Worm (Caenorhabditis elegans) whole organism, L1 larva: ENCODE data around the gene erd-2.2.
A peak's percentile ranks its signal among the peaks of the same experiment; 100 is the strongest.

Experiments used
- C04F5.9 ChIP-seq: sonication (generic microtip); optimal IDR thresholded peaks from 2 replicates; lab custom pipeline; 2016; ENCODE audit warnings: missing genetic modification characterization, missing compliant biosample characterization
- C34B4.2 ChIP-seq: sonication (generic microtip); optimal IDR thresholded peaks from 2 replicates; lab custom pipeline; 2017; ENCODE audit warnings: mild to moderate bottlenecking, missing genetic modification characterization, missing compliant biosample characterization
- F16B12.6 ChIP-seq: fragments of 150-350 bp; optimal IDR thresholded peaks from 2 replicates; lab custom pipeline; 2014; ENCODE audit warnings: missing biosample characterization, missing genetic modification characterization
- Y116A8C.19 ChIP-seq: sonication (generic microtip); optimal IDR thresholded peaks from 2 replicates; lab custom pipeline; 2016; ENCODE audit warnings: missing compliant biosample characterization, missing genetic modification characterization, borderline replicate concordance
- aha-1 ChIP-seq: fragments of 150-350 bp; optimal IDR thresholded peaks from 2 replicates; lab custom pipeline; 2014; ENCODE audit warnings: missing biosample characterization, missing genetic modification characterization
- alr-1 ChIP-seq: fragments of 200-800 bp; sonication (Bioruptor generic); optimal IDR thresholded peaks from 2 replicates; lab custom pipeline; 2018; ENCODE audit warnings: borderline replicate concordance, mild to moderate bottlenecking, missing genetic modification characterization, missing compliant biosample characterization
- aly-2 ChIP-seq: fragments of 150-350 bp; optimal IDR thresholded peaks from 2 replicates; lab custom pipeline; 2014; ENCODE audit warnings: missing biosample characterization, missing genetic modification characterization
- ama-1 ChIP-seq: fragments of 150-350 bp; optimal IDR thresholded peaks from 2 replicates; lab custom pipeline; 2014
- blmp-1 ChIP-seq: fragments of 150-350 bp; optimal IDR thresholded peaks from 2 replicates; lab custom pipeline; 2014; ENCODE audit warnings: missing biosample characterization, missing genetic modification characterization
- ceh-63 ChIP-seq: fragments of 200-800 bp; sonication (Bioruptor generic); optimal IDR thresholded peaks from 2 replicates; lab custom pipeline; 2018; ENCODE audit warnings: mild to moderate bottlenecking, missing genetic modification characterization, missing compliant biosample characterization
- ceh-82 ChIP-seq, 3 experiments: fragments of 150-350 bp in 1 of 3; sonication (generic microtip) in 2 of 3; optimal IDR thresholded peaks; 2 replicates each; lab custom pipeline; 2014 to 2017; ENCODE audit warnings: missing biosample characterization in 3 of 3, missing genetic modification characterization in 3 of 3
- ceh-90 ChIP-seq: sonication (generic microtip); optimal IDR thresholded peaks from 2 replicates; lab custom pipeline; 2016; ENCODE audit warnings: missing genetic modification characterization, missing compliant biosample characterization
- dpl-1 ChIP-seq, 3 experiments: fragments of 150-350 bp in 2 of 3; sonication (generic microtip) in 1 of 3; optimal IDR thresholded peaks; 2 replicates each; lab custom pipeline; 2014 to 2017; ENCODE audit warnings: missing biosample characterization in 3 of 3, missing genetic modification characterization in 3 of 3, missing genetic modification reagents in 3 of 3
- egl-13 ChIP-seq: sonication (generic microtip); optimal IDR thresholded peaks from 2 replicates; lab custom pipeline; 2016; ENCODE audit warnings: missing genotype, missing genetic modification reagents, missing genetic modification characterization, missing compliant biosample characterization
- egl-27 ChIP-seq, 2 experiments: fragments of 150-350 bp in 1 of 2; sonication (generic microtip); optimal IDR thresholded peaks; 3 replicates each; lab custom pipeline; 2017 to 2018; ENCODE audit warnings: missing biosample characterization in 2 of 2, missing genetic modification characterization in 2 of 2, missing genetic modification reagents in 2 of 2
- fkh-8 ChIP-seq: sonication (generic microtip); optimal IDR thresholded peaks from 2 replicates; lab custom pipeline; 2016; ENCODE audit warnings: mild to moderate bottlenecking, missing genetic modification characterization, missing compliant biosample characterization
- grh-1 ChIP-seq: fragments of 200-800 bp; sonication (Bioruptor generic); IDR thresholded peaks from 2 replicates; pipeline ENCODE4 v1.3.6; 2022; ENCODE audit warnings: missing genetic modification reagents, missing genetic modification characterization, missing compliant biosample characterization
- hlh-4 ChIP-seq: sonication (generic microtip); optimal IDR thresholded peaks from 2 replicates; lab custom pipeline; 2016; ENCODE audit warnings: mild to moderate bottlenecking, missing genetic modification characterization, missing compliant biosample characterization
- hpl-2 ChIP-seq: fragments of 150-350 bp; optimal IDR thresholded peaks from 2 replicates; lab custom pipeline; 2014; ENCODE audit warnings: missing biosample characterization, missing genetic modification reagents, missing genetic modification characterization
- irx-1 ChIP-seq: sonication (generic microtip); optimal IDR thresholded peaks from 2 replicates; lab custom pipeline; 2016; ENCODE audit warnings: missing genetic modification characterization, missing compliant biosample characterization
- isw-1 ChIP-seq: fragments of 200-800 bp; sonication (Bioruptor generic); IDR thresholded peaks from 2 replicates; pipeline ENCODE4 v1.3.6; 2022; ENCODE audit warnings: missing genetic modification characterization, missing compliant biosample characterization
- jun-1 ChIP-seq: fragments of 150-350 bp; optimal IDR thresholded peaks from 2 replicates; lab custom pipeline; 2014; ENCODE audit warnings: missing biosample characterization, missing genetic modification reagents, missing genetic modification characterization
- lin-13 ChIP-seq: fragments of 150-350 bp; optimal IDR thresholded peaks from 2 replicates; lab custom pipeline; 2014; ENCODE audit warnings: missing biosample characterization, missing genetic modification reagents, missing genetic modification characterization
- lin-15B ChIP-seq: fragments of 150-350 bp; sonication (generic microtip); optimal IDR thresholded peaks from 3 replicates; lab custom pipeline; 2014; ENCODE audit warnings: missing biosample characterization, missing genetic modification characterization
- lin-35 ChIP-seq, 2 experiments: fragments of 150-350 bp; optimal IDR thresholded peaks; 2 replicates each; lab custom pipeline; 2014; ENCODE audit warnings: missing biosample characterization in 2 of 2, missing genetic modification characterization in 2 of 2, missing genetic modification reagents in 2 of 2
- lsy-2 ChIP-seq, 2 experiments: fragments of 150-350 bp; optimal IDR thresholded peaks; 2 replicates each; lab custom pipeline; 2014; ENCODE audit warnings: missing biosample characterization in 2 of 2, missing genetic modification characterization in 2 of 2
- mab-9 ChIP-seq: fragments of 200-800 bp; sonication (Bioruptor generic); IDR thresholded peaks from 2 replicates; pipeline ENCODE4 v1.3.6; 2022; ENCODE audit warnings: missing genetic modification reagents, missing genetic modification characterization, missing compliant biosample characterization
- nhr-11 ChIP-seq: fragments of 150-350 bp; optimal IDR thresholded peaks from 2 replicates; lab custom pipeline; 2014; ENCODE audit warnings: missing biosample characterization, missing genetic modification characterization
- nhr-12 ChIP-seq: sonication (generic microtip); optimal IDR thresholded peaks from 2 replicates; lab custom pipeline; 2017; ENCODE audit warnings: missing biosample characterization, missing genetic modification characterization
- nhr-20 ChIP-seq: sonication (generic microtip); optimal IDR thresholded peaks from 2 replicates; lab custom pipeline; 2016; ENCODE audit warnings: mild to moderate bottlenecking, missing genetic modification characterization, missing compliant biosample characterization
- nhr-28 ChIP-seq: fragments of 150-350 bp; optimal IDR thresholded peaks from 2 replicates; lab custom pipeline; 2014; ENCODE audit warnings: missing biosample characterization, missing genetic modification characterization
- nhr-47 ChIP-seq: sonication (generic microtip); optimal IDR thresholded peaks from 2 replicates; lab custom pipeline; 2016; ENCODE audit warnings: mild to moderate bottlenecking, missing genetic modification characterization, moderate library complexity, missing compliant biosample characterization
- nhr-71 ChIP-seq: sonication (generic microtip); optimal IDR thresholded peaks from 2 replicates; lab custom pipeline; 2016; ENCODE audit warnings: mild to moderate bottlenecking, missing genetic modification characterization, moderate library complexity, missing compliant biosample characterization
- nhr-76 ChIP-seq: sonication (generic microtip); optimal IDR thresholded peaks from 2 replicates; lab custom pipeline; 2017; ENCODE audit warnings: missing biosample characterization, missing genetic modification characterization
- nhr-77 ChIP-seq: fragments of 150-350 bp; optimal IDR thresholded peaks from 2 replicates; lab custom pipeline; 2014; ENCODE audit warnings: missing biosample characterization, missing genetic modification characterization
- nhr-90 ChIP-seq: sonication (generic microtip); optimal IDR thresholded peaks from 2 replicates; lab custom pipeline; 2016; ENCODE audit warnings: mild to moderate bottlenecking, missing genetic modification characterization, missing compliant biosample characterization; ENCODE audit not compliant: poor library complexity
- pag-3 ChIP-seq: sonication (generic microtip); optimal IDR thresholded peaks from 2 replicates; lab custom pipeline; 2017; ENCODE audit warnings: missing genetic modification characterization, mild to moderate bottlenecking, missing compliant biosample characterization, antibody characterized with exemption, borderline replicate concordance; ENCODE audit not compliant: insufficient read depth
- pqm-1 ChIP-seq: sonication (generic microtip); optimal IDR thresholded peaks from 3 replicates; lab custom pipeline; 2017; ENCODE audit warnings: missing biosample characterization, missing genetic modification characterization
- sox-4 ChIP-seq: sonication (generic microtip); optimal IDR thresholded peaks from 2 replicates; lab custom pipeline; 2016; ENCODE audit warnings: missing genetic modification characterization, missing compliant biosample characterization
- sptf-1 ChIP-seq: fragments of 150-350 bp; optimal IDR thresholded peaks from 2 replicates; lab custom pipeline; 2014; ENCODE audit warnings: missing biosample characterization, missing genetic modification characterization
- sup-37 ChIP-seq: fragments of 200-800 bp; sonication (Bioruptor generic); optimal IDR thresholded peaks from 2 replicates; lab custom pipeline; 2018; ENCODE audit warnings: mild to moderate bottlenecking, missing genetic modification characterization, missing compliant biosample characterization
- swsn-7 ChIP-seq: sonication (generic microtip); optimal IDR thresholded peaks from 2 replicates; lab custom pipeline; 2016; ENCODE audit warnings: missing genetic modification characterization, missing compliant biosample characterization
- unc-30 ChIP-seq: sonication (generic microtip); optimal IDR thresholded peaks from 2 replicates; lab custom pipeline; 2017; ENCODE audit warnings: missing biosample characterization, missing genetic modification characterization
- unc-62 ChIP-seq: fragments of 150-350 bp; optimal IDR thresholded peaks from 2 replicates; lab custom pipeline; 2014; ENCODE audit warnings: missing biosample characterization, missing genetic modification reagents, missing genetic modification characterization
- unc-86 ChIP-seq: sonication (generic microtip); optimal IDR thresholded peaks from 2 replicates; lab custom pipeline; 2016; ENCODE audit warnings: missing genetic modification characterization, missing compliant biosample characterization
- unc-98 ChIP-seq: fragments of 200-800 bp; sonication (Bioruptor generic); IDR thresholded peaks from 2 replicates; pipeline ENCODE4 v1.3.6; 2022; ENCODE audit warnings: missing genetic modification characterization, missing compliant biosample characterization
- vab-15 ChIP-seq: sonication (generic microtip); optimal IDR thresholded peaks from 2 replicates; lab custom pipeline; 2017; ENCODE audit warnings: missing genotype, mild to moderate bottlenecking, missing genetic modification characterization, missing compliant biosample characterization
- zag-1 ChIP-seq: fragments of 150-350 bp; optimal IDR thresholded peaks from 2 replicates; lab custom pipeline; 2014; ENCODE audit warnings: missing biosample characterization, missing genetic modification characterization
- zip-4 ChIP-seq: fragments of 200-800 bp; sonication (Bioruptor generic); optimal IDR thresholded peaks from 2 replicates; lab custom pipeline; 2018; ENCODE audit warnings: mild to moderate bottlenecking, missing genetic modification characterization, moderate library complexity, missing compliant biosample characterization
- ztf-11 ChIP-seq, 2 experiments: sonication (generic microtip); optimal IDR thresholded peaks; 2 replicates each; lab custom pipeline; 2016 to 2017; ENCODE audit warnings: missing genetic modification characterization in 2 of 2, missing biosample characterization in 1 of 2, missing compliant biosample characterization in 1 of 2

The erd-2.2 gene

DNA sequence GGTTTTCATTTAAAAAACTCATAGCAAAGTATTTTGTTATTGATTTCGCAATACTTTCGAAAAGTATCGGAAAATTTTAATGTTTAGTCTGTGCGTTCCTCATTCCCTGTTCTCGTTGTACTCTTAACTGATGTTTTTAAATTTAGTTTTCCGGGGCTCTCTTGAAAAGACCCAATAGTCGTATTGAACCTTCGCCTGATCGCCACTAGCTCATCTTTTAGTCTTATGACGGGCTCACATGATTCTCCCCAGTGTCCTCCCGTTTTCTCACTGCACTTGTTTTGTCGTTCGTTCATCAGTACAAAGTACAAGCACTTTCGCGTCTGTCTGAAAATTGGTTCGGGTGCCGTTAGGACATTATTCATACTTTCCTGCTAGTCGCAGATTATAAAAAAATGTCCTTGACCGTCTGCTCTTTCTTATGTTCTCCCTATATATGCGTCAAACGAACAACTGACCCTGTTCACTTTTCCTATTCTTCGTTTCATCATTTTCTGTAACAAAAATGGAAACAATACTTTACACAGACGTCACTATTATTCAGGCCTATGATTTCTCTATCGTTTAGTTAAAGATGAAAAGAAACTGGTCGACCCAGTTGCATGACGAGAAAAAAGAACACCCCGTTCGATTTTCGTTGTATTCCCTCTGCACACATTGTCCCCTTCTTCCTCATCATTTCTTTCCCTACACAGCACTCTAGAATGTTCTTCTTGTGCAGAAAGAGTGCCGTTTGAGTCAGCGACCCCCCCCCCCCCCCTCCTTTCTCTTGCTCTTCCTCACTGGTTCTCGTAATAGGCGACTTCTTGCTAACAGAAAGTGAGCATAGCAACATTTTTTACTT, 32.8 kb downstream of the erd-2.2 start, which contains the start of gene ubq-1 (continued):
- TF ChIP-seq ceh-63 (no peak), ama-1 (lab: Kevin White, UChicago) (no peak), vab-15 (tag; lab: Kevin White, UChicago) (no peak), irx-1 (tag; lab: Kevin White, UChicago) (no peak), sox-4 (no peak), unc-30 (tag; lab: Kevin White, UChicago) (no peak), grh-1 (GFP tag; lab: Robert Waterston, UW) (no peak), pqm-1 (no peak), aly-2 (tag; lab: Kevin White, UChicago) (no peak), hpl-2 (GFP tag; lab: Kevin White, UChicago) (no peak), lin-13 (GFP tag; lab: Kevin White, UChicago) (no peak), nhr-77 (tag; lab: Kevin White, UChicago) (no peak), nhr-11 (no peak), ceh-90 (tag; lab: Kevin White, UChicago) (no peak), hlh-4 (no peak), blmp-1 (tag; lab: Kevin White, UChicago) (no peak), zag-1 (tag; lab: Kevin White, UChicago) (no peak), dpl-1 (GFP tag; optimal IDR thresholded peaks at IDR 0.05; lab: Kevin White, UChicago) (no peak), egl-13 (tag; lab: Kevin White, UChicago) (no peak), aha-1 (no peak), nhr-20 (no peak), lin-35 (GFP tag; optimal IDR thresholded peaks at IDR 0.05; lab: Kevin White, UChicago) (peak in 1 of 2 experiments; percentile 15), F16B12.6 (no peak), pag-3 (no peak), mab-9 (GFP tag; lab: Robert Waterston, UW) (no peak), nhr-71 (tag; lab: Kevin White, UChicago) (peak; percentile 48), nhr-47 (tag; lab: Kevin White, UChicago) (no peak), Y116A8C.19 (tag; lab: Kevin White, UChicago) (no peak), C34B4.2 (tag; lab: Kevin White, UChicago) (no peak), lsy-2 (tag; optimal IDR thresholded peaks at IDR 0.05; lab: Kevin White, UChicago) (no peak), nhr-28 (tag; lab: Kevin White, UChicago) (no peak), nhr-76 (tag; lab: Kevin White, UChicago) (no peak), ceh-82 (tag; optimal IDR thresholded peaks at IDR 0.05; lab: Kevin White, UChicago) (no peak), fkh-8 (tag; lab: Kevin White, UChicago) (no peak), nhr-12 (tag; lab: Kevin White, UChicago) (no peak), alr-1 (no peak), sptf-1 (tag; lab: Kevin White, UChicago) (no peak), C04F5.9 (tag; lab: Kevin White, UChicago) (no peak), unc-62 (no peak), swsn-7 (tag; lab: Kevin White, UChicago) (no peak), unc-86 (tag; lab: Kevin White, UChicago) (no peak), sup-37 (GFP tag; lab: Kevin White, UChicago) (no peak), unc-98 (GFP tag; lab: Robert Waterston, UW) (no peak), lin-15B (no peak), nhr-90 (tag; lab: Kevin White, UChicago) (no peak), isw-1 (GFP tag; lab: Robert Waterston, UW) (no peak), jun-1 (tag; lab: Kevin White, UChicago) (no peak), ztf-11 (tag; optimal IDR thresholded peaks at IDR 0.05; lab: Kevin White, UChicago) (no peak), zip-4 (GFP tag; lab: Kevin White, UChicago) (peak; percentile 55), egl-27 (tag; optimal IDR thresholded peaks at IDR 0.05; lab: Kevin White, UChicago) (no peak)
